Fruit fly (Drosophila melanogaster) whole organism, embryonic: ENCODE results near the gene Pcd.

Experiments used
- Antp ChIP-seq: fragments of 200-800 bp; sonication (Bioruptor generic); optimal IDR thresholded peaks from 3 replicates; lab custom pipeline; 2016; ENCODE audit warnings: missing biosample characterization, missing genetic modification characterization
- BEAF-32 ChIP-seq: fragments of 200-800 bp; sonication (Bioruptor generic); optimal IDR thresholded peaks from 3 replicates; lab custom pipeline; 2017; ENCODE audit warnings: missing biosample characterization, missing genetic modification characterization, mild to moderate bottlenecking, moderate library complexity, missing genetic modification reagents
- Blimp-1 ChIP-seq: fragments of 200-800 bp; sonication (Bioruptor generic); optimal IDR thresholded peaks from 3 replicates; lab custom pipeline; 2018; ENCODE audit warnings: missing biosample characterization, missing genetic modification characterization, mild to moderate bottlenecking, moderate library complexity, missing genetic modification reagents
- C15 ChIP-seq: fragments of 200-800 bp; sonication (Bioruptor generic); IDR thresholded peaks from 3 replicates; pipeline ENCODE4 v1.3.6; 2022; ENCODE audit warnings: missing biosample characterization, missing genetic modification characterization
- CG12391 ChIP-seq: fragments of 200-800 bp; sonication (Bioruptor generic); optimal IDR thresholded peaks from 3 replicates; lab custom pipeline; 2018; ENCODE audit warnings: missing biosample characterization, mild to moderate bottlenecking, missing genetic modification characterization, moderate library complexity
- CG12942 ChIP-seq: fragments of 200-800 bp; sonication (Bioruptor generic); optimal IDR thresholded peaks from 3 replicates; lab custom pipeline; 2016; ENCODE audit warnings: missing biosample characterization, missing genetic modification characterization
- CG13287 ChIP-seq: fragments of 200-800 bp; sonication (Bioruptor generic); IDR thresholded peaks from 2 replicates; pipeline ENCODE4 v1.3.6; 2022; ENCODE audit warnings: missing biosample characterization, missing genetic modification characterization; ENCODE audit not compliant: partially characterized antibody
- CG13296 ChIP-seq: fragments of 200-800 bp; sonication (Bioruptor generic); optimal IDR thresholded peaks from 3 replicates; lab custom pipeline; 2018; ENCODE audit warnings: missing biosample characterization, mild to moderate bottlenecking, missing genetic modification characterization
- CG14667 ChIP-seq: fragments of 200-800 bp; sonication (Bioruptor generic); IDR thresholded peaks from 2 replicates; pipeline ENCODE4 v1.3.6; 2022; ENCODE audit warnings: missing biosample characterization, missing genetic modification characterization
- CG15601 ChIP-seq: fragments of 200-800 bp; sonication (Bioruptor generic); optimal IDR thresholded peaks from 3 replicates; lab custom pipeline; 2019; ENCODE audit warnings: missing biosample characterization, mild to moderate bottlenecking, missing genetic modification characterization, moderate library complexity
- CG1603 ChIP-seq: fragments of 200-800 bp; sonication (Bioruptor generic); optimal IDR thresholded peaks from 2 replicates; lab custom pipeline; 2019; ENCODE audit warnings: missing biosample characterization, mild to moderate bottlenecking, missing genetic modification characterization, moderate library complexity
- CG18262 ChIP-seq: fragments of 200-800 bp; optimal IDR thresholded peaks from 3 replicates; lab custom pipeline; 2019; ENCODE audit warnings: missing biosample characterization, mild to moderate bottlenecking, missing genetic modification characterization, moderate library complexity
- CG3847 ChIP-seq: fragments of 200-800 bp; sonication (Bioruptor generic); IDR thresholded peaks from 2 replicates; pipeline ENCODE4 v1.3.6; 2022; ENCODE audit warnings: missing biosample characterization, missing genetic modification characterization
- CG3995 ChIP-seq: fragments of 200-800 bp; sonication (Bioruptor generic); optimal IDR thresholded peaks from 3 replicates; lab custom pipeline; 2016; ENCODE audit warnings: missing biosample characterization, missing genetic modification characterization
- CG6272 ChIP-seq: fragments of 200-800 bp; sonication (Bioruptor generic); IDR thresholded peaks from 2 replicates; pipeline ENCODE4 v1.3.6; 2022; ENCODE audit warnings: missing biosample characterization, missing genetic modification characterization
- CG6791 ChIP-seq: fragments of 200-800 bp; sonication (Bioruptor generic); IDR thresholded peaks from 3 replicates; pipeline ENCODE4 v1.3.6; 2022; ENCODE audit warnings: missing biosample characterization, missing genetic modification characterization; ENCODE audit not compliant: partially characterized antibody
- CG7839 ChIP-seq: fragments of 200-800 bp; sonication (Bioruptor generic); optimal IDR thresholded peaks from 3 replicates; lab custom pipeline; 2018; ENCODE audit warnings: missing biosample characterization, mild to moderate bottlenecking, missing genetic modification characterization, moderate library complexity
- CG8478 ChIP-seq: fragments of >200 bp; optimal IDR thresholded peaks from 2 replicates; lab custom pipeline; 2018
- Doc2 ChIP-seq: fragments of 200-800 bp; sonication (Bioruptor generic); IDR thresholded peaks from 2 replicates; pipeline ENCODE4 v1.3.6; 2022; ENCODE audit warnings: missing biosample characterization, missing genetic modification characterization
- HLH54F ChIP-seq: fragments of 200-800 bp; sonication (Bioruptor generic); optimal IDR thresholded peaks from 3 replicates; lab custom pipeline; 2016; ENCODE audit warnings: missing biosample characterization, missing genetic modification characterization
- Med ChIP-seq: fragments of 200-800 bp; sonication (Bioruptor generic); peaks from one replicate; lab custom pipeline; 2016; ENCODE audit warnings: missing biosample characterization, missing genetic modification characterization, mild to moderate bottlenecking, inconsistent platforms, moderate library complexity
- Myb ChIP-seq: fragments of 200-800 bp; sonication (Bioruptor generic); optimal IDR thresholded peaks from 2 replicates; lab custom pipeline; 2016; ENCODE audit warnings: missing biosample characterization, missing genetic modification characterization
- Six4 ChIP-seq: fragments of 200-800 bp; sonication (Bioruptor generic); optimal IDR thresholded peaks from 2 replicates; lab custom pipeline; 2016; ENCODE audit warnings: missing biosample characterization, missing genetic modification characterization
- Xbp1 ChIP-seq: fragments of 200-800 bp; sonication (Bioruptor generic); optimal IDR thresholded peaks from 3 replicates; lab custom pipeline; 2016; ENCODE audit warnings: missing biosample characterization, mild to moderate bottlenecking, missing genetic modification characterization
- Xrp1 ChIP-seq: fragments of 200-800 bp; sonication (Bioruptor generic); IDR thresholded peaks from 2 replicates; pipeline ENCODE4 v1.3.6; 2022; ENCODE audit warnings: missing biosample characterization, missing genetic modification characterization
- ase ChIP-seq: fragments of 200-800 bp; sonication (Bioruptor generic); IDR thresholded peaks from 3 replicates; pipeline ENCODE4 v1.3.6; 2022; ENCODE audit warnings: missing biosample characterization, missing genetic modification characterization
- ci ChIP-seq: fragments of 200-800 bp; sonication (Bioruptor generic); IDR thresholded peaks from 3 replicates; pipeline ENCODE4 v1.3.6; 2022; ENCODE audit warnings: missing biosample characterization, missing genetic modification characterization
- da ChIP-seq: fragments of 200-800 bp; sonication (Bioruptor generic); optimal IDR thresholded peaks from 2 replicates; lab custom pipeline; 2016; ENCODE audit warnings: missing biosample characterization, missing genetic modification characterization
- dmrt99B ChIP-seq: fragments of 200-800 bp; sonication (Bioruptor generic); optimal IDR thresholded peaks from 2 replicates; lab custom pipeline; 2018; ENCODE audit warnings: missing biosample characterization, mild to moderate bottlenecking, missing genetic modification characterization, moderate library complexity
- dysf ChIP-seq: fragments of 200-800 bp; sonication (Bioruptor generic); IDR thresholded peaks from 3 replicates; pipeline ENCODE4 v1.3.6; 2022; ENCODE audit warnings: missing biosample characterization, missing genetic modification characterization
- gce ChIP-seq: fragments of 200-800 bp; sonication (Bioruptor generic); IDR thresholded peaks from 3 replicates; pipeline ENCODE4 v1.3.6; 2022; ENCODE audit warnings: missing biosample characterization, missing genetic modification characterization
- grau ChIP-seq: fragments of 200-800 bp; optimal IDR thresholded peaks from 3 replicates; lab custom pipeline; 2019; ENCODE audit warnings: missing biosample characterization, mild to moderate bottlenecking, missing genetic modification characterization, moderate library complexity
- gsb-n ChIP-seq: fragments of 200-800 bp; sonication (Bioruptor generic); optimal IDR thresholded peaks from 3 replicates; lab custom pipeline; 2018; ENCODE audit warnings: missing biosample characterization, mild to moderate bottlenecking, missing genetic modification characterization
- jing ChIP-seq: fragments of 200-800 bp; sonication (Bioruptor generic); optimal IDR thresholded peaks from 2 replicates; lab custom pipeline; 2018; ENCODE audit warnings: missing biosample characterization, mild to moderate bottlenecking, missing genetic modification characterization
- lab ChIP-seq: fragments of 200-800 bp; sonication (Bioruptor generic); optimal IDR thresholded peaks from 3 replicates; lab custom pipeline; 2017; ENCODE audit warnings: missing biosample characterization, missing genetic modification characterization, mild to moderate bottlenecking, moderate library complexity, missing genetic modification reagents
- lmd ChIP-seq: fragments of 200-800 bp; sonication (Bioruptor generic); IDR thresholded peaks from 2 replicates; pipeline ENCODE4 v1.3.6; 2022; ENCODE audit warnings: missing biosample characterization, missing genetic modification characterization
- maf-S ChIP-seq: fragments of 200-800 bp; sonication (Bioruptor generic); optimal IDR thresholded peaks from 2 replicates; lab custom pipeline; 2016; ENCODE audit warnings: missing biosample characterization, missing genetic modification characterization
- odd ChIP-seq: fragments of 200-800 bp; sonication (Bioruptor generic); optimal IDR thresholded peaks from 2 replicates; lab custom pipeline; 2017; ENCODE audit warnings: missing biosample characterization, mild to moderate bottlenecking, missing genetic modification characterization
- onecut ChIP-seq: fragments of 200-800 bp; sonication (Bioruptor generic); IDR thresholded peaks from 2 replicates; pipeline ENCODE4 v1.3.6; 2022; ENCODE audit warnings: missing biosample characterization, missing genetic modification characterization
- otp ChIP-seq: fragments of 200-800 bp; sonication (Bioruptor generic); IDR thresholded peaks from 3 replicates; pipeline ENCODE4, ENCODE4 v1.3.6; 2022; ENCODE audit warnings: missing biosample characterization, missing genetic modification characterization
- phol ChIP-seq: fragments of 200-800 bp; sonication (Bioruptor generic); optimal IDR thresholded peaks from 3 replicates; lab custom pipeline; 2018; ENCODE audit warnings: missing biosample characterization, mild to moderate bottlenecking, missing genetic modification characterization, moderate library complexity
- pnt ChIP-seq: fragments of 200-800 bp; sonication (Bioruptor generic); optimal IDR thresholded peaks from 3 replicates; lab custom pipeline; 2016; ENCODE audit warnings: missing biosample characterization, missing genetic modification characterization
- prd ChIP-seq, 3 experiments: fragments of >200 bp in 2 of 3; fragments of 200-800 bp in 1 of 3; sonication (Bioruptor generic) in 1 of 3; optimal IDR thresholded peaks in 2 of 3; IDR thresholded peaks in 1 of 3; 2 replicates in 2 of 3; 3 replicates in 1 of 3; pipeline versions ENCODE4 v1.3.6 to Lab custom; 2017 to 2022; ENCODE audit warnings: missing biosample characterization in 1 of 3, missing genetic modification characterization in 1 of 3
- pum ChIP-seq: fragments of 200-800 bp; sonication (Bioruptor generic); optimal IDR thresholded peaks from 2 replicates; lab custom pipeline; 2016; ENCODE audit warnings: missing biosample characterization, missing genetic modification characterization
- row ChIP-seq: fragments of 200-800 bp; sonication (Bioruptor generic); IDR thresholded peaks from 3 replicates; pipeline ENCODE4 v1.3.6; 2022; ENCODE audit warnings: missing biosample characterization, missing genetic modification characterization
- slbo ChIP-seq: fragments of 200-800 bp; sonication (Bioruptor generic); IDR thresholded peaks from 2 replicates; pipeline ENCODE4 v1.3.6; 2022; ENCODE audit warnings: missing biosample characterization, missing genetic modification characterization
- so ChIP-seq: fragments of 200-800 bp; sonication (Bioruptor generic); IDR thresholded peaks from 3 replicates; pipeline ENCODE4 v1.3.6; 2022; ENCODE audit warnings: missing biosample characterization, missing genetic modification characterization
- sob ChIP-seq: fragments of 200-800 bp; sonication (Bioruptor generic); IDR thresholded peaks from 2 replicates; pipeline ENCODE4 v1.3.6; 2022; ENCODE audit warnings: missing biosample characterization, missing genetic modification characterization
- sr ChIP-seq: fragments of 200-800 bp; sonication (Bioruptor generic); IDR thresholded peaks from 3 replicates; pipeline ENCODE4 v1.3.6; 2022; ENCODE audit warnings: missing biosample characterization, missing genetic modification characterization
- tap ChIP-seq: fragments of 200-800 bp; optimal IDR thresholded peaks from 3 replicates; lab custom pipeline; 2019; ENCODE audit warnings: missing biosample characterization, mild to moderate bottlenecking, missing genetic modification characterization, moderate library complexity
- unpg ChIP-seq: fragments of 200-800 bp; sonication (Bioruptor generic); optimal IDR thresholded peaks from 3 replicates; lab custom pipeline; 2018; ENCODE audit warnings: missing biosample characterization, mild to moderate bottlenecking, missing genetic modification characterization, moderate library complexity

Pcd gene

dm6 chr3R:29717519-29717918, 5.4 kb upstream of the Pcd start (continued):
- TF ChIP-seq C15 (no peak), CG14667 (0 out of 2 replicates have a peak, but pooled peaks have one; percentile 39), tap (peak; percentile 22), maf-S (GFP tag; lab: Kevin White, UChicago) (peak; percentile 4), dysf (GFP tag; lab: Robert Waterston, UW) (peak; percentile 30; the same call in 1 of the 3 replicates), gce (0 out of 3 replicates have a peak, but pooled peaks have one; percentile 25), Myb (GFP tag; lab: Kevin White, UChicago) (no peak), CG6272 (no peak), CG18262 (tag; lab: Kevin White, UChicago) (peak; percentile 5), slbo (GFP tag; lab: Robert Waterston, UW) (peak; percentile 65), gsb-n (tag; lab: Kevin White, UChicago) (peak; percentile 16), CG13296 (no peak), pnt (no peak), CG12942 (GFP tag; lab: Kevin White, UChicago) (peak; percentile 14), pum (GFP tag; lab: Kevin White, UChicago) (peak; percentile 6), jing (GFP tag; lab: Kevin White, UChicago) (peak; percentile 41), onecut (GFP tag; lab: Robert Waterston, UW) (peak; percentile 9; the same call in 1 of the 2 replicates), CG15601 (tag; lab: Kevin White, UChicago) (peak; percentile 0), otp (0 out of 3 replicates have a peak, but pooled peaks have one; percentile 47), CG3847 (no peak), Six4 (peak; percentile 5), HLH54F (GFP tag; lab: Kevin White, UChicago) (no peak), lab (peak; percentile 7), grau (peak; percentile 34), CG13287 (GFP tag; lab: Robert Waterston, UW) (no peak), da (no peak), row (GFP tag; lab: Robert Waterston, UW) (peak; percentile 47), Doc2 (GFP tag; lab: Robert Waterston, UW) (no peak), CG1603 (tag; lab: Kevin White, UChicago) (peak; percentile 59), CG6791 (GFP tag; lab: Robert Waterston, UW) (no peak), odd (GFP tag; lab: Kevin White, UChicago) (no peak), Med (GFP tag; lab: Kevin White, UChicago) (peak; percentile 83), lmd (GFP tag; lab: Robert Waterston, UW) (peak; percentile 38; the same call in 1 of the 2 replicates), so (GFP tag; lab: Robert Waterston, UW) (peak; percentile 24; the same call in 1 of the 3 replicates), sob (no peak), unpg (GFP tag; lab: Kevin White, UChicago) (peak; percentile 64), phol (peak; percentile 50), CG7839 (peak; percentile 54), sr (no peak), Xrp1 (GFP tag; lab: Robert Waterston, UW) (peak; percentile 30; the same call in 1 of the 2 replicates), dmrt99B (peak; percentile 74), ase (peak; percentile 34; the same call in 1 of the 3 replicates), Antp (GFP tag; lab: Kevin White, UChicago) (peak; percentile 13), Blimp-1 (GFP tag; lab: Kevin White, UChicago) (peak; percentile 43), BEAF-32 (GFP tag; lab: Kevin White, UChicago) (no peak), ci (peak; percentile 75), prd (optimal IDR thresholded peaks at IDR 0.05; lab: Kevin White, UChicago) (no peak), prd (GFP tag; IDR thresholded peaks at IDR 0.05; lab: Robert Waterston, UW) (peak; percentile 31; the same call in 1 of the 3 replicates), Xbp1 (GFP tag; lab: Kevin White, UChicago) (peak; percentile 29), CG8478 (no peak), CG12391 (tag; lab: Kevin White, UChicago) (peak; percentile 39), CG3995 (GFP tag; lab: Kevin White, UChicago) (peak; percentile 4)
